Fruit fly (Drosophila melanogaster): Measurements from ENCODE around the gene GstD3.

GstD3 gene

dm6 chr3R:12386965-12387364, 14.1 kb downstream of the GstD3 start, which contains the start of gene CG33098:
Gene CG33098, plus strand, starts transcription at chr3R:12387188.
- no peak for TF ChIP-seq CG10348 (GFP tag; IDR thresholded peaks at IDR 0.05)
- no peak for TF ChIP-seq Snoo (tag; optimal IDR thresholded peaks at IDR 0.05)
- TF ChIP-seq fd96Ca (GFP tag; IDR thresholded peaks at IDR 0.05), result no peak
- no peak for TF ChIP-seq rn (GFP tag; IDR thresholded peaks at IDR 0.05)
- TF ChIP-seq CG4496 (GFP tag; IDR thresholded peaks at IDR 0.05), result no peak
- no peak for TF ChIP-seq CG32121 (GFP tag; IDR thresholded peaks at IDR 0.05)
- no peak for TF ChIP-seq EcR (GFP tag; optimal IDR thresholded peaks at IDR 0.05)
- no peak for TF ChIP-seq Pif1B (GFP tag; optimal IDR thresholded peaks at IDR 0.05)
- no peak for TF ChIP-seq Pif1A (GFP tag; optimal IDR thresholded peaks at IDR 0.05)
- TF ChIP-seq CG15710 (tag; optimal IDR thresholded peaks at IDR 0.05), result no peak
- TF ChIP-seq CG14655 (GFP tag; optimal IDR thresholded peaks at IDR 0.05), result no peak
- no peak for TF ChIP-seq CG13204 (GFP tag; optimal IDR thresholded peaks at IDR 0.05)
- no peak for TF ChIP-seq CG8159 (tag; optimal IDR thresholded peaks at IDR 0.05)

- TF ChIP-seq CG32121 (GFP tag; IDR thresholded peaks at IDR 0.05) (no peak), CG17806 (tag; optimal IDR thresholded peaks at IDR 0.05) (no peak), Snoo (tag; optimal IDR thresholded peaks at IDR 0.05) (no peak), CG34367 (tag; optimal IDR thresholded peaks at IDR 0.05) (no peak), CG15710 (tag; optimal IDR thresholded peaks at IDR 0.05) (no peak), CG9948 (tag; optimal IDR thresholded peaks at IDR 0.05) (no peak), CG12605 (GFP tag; IDR thresholded peaks at IDR 0.05) (no peak), Ets98B (GFP tag; IDR thresholded peaks at IDR 0.05) (no peak), fd96Ca (GFP tag; IDR thresholded peaks at IDR 0.05) (no peak)
Measured at dm6 chr3R:12395880-12396279, 23.0 kb downstream of the GstD3 start, which contains the start of the genes CG10096 and CG10097. Gene CG10096, minus strand, starts transcription at chr3R:12395980. Gene CG10097, minus strand, starts transcription at chr3R:12395980.

dm6 chr3R:12398054-12398453, 25.2 kb downstream of the GstD3 start:
- no peak for TF ChIP-seq CG32121 (GFP tag; IDR thresholded peaks at IDR 0.05)
- no peak for TF ChIP-seq CG13204 (GFP tag; optimal IDR thresholded peaks at IDR 0.05)
- TF ChIP-seq fd96Ca (GFP tag; IDR thresholded peaks at IDR 0.05), result no peak
- TF ChIP-seq CG17806 (tag; optimal IDR thresholded peaks at IDR 0.05), result no peak
- TF ChIP-seq Ets98B (GFP tag; IDR thresholded peaks at IDR 0.05), result no peak
- TF ChIP-seq CG34367 (tag; optimal IDR thresholded peaks at IDR 0.05), result no peak
- no peak for TF ChIP-seq CG15710 (tag; optimal IDR thresholded peaks at IDR 0.05)
- no peak for TF ChIP-seq Snoo (tag; optimal IDR thresholded peaks at IDR 0.05)
- no peak for TF ChIP-seq EcR (GFP tag; optimal IDR thresholded peaks at IDR 0.05)
- no peak for TF ChIP-seq gl (tag; optimal IDR thresholded peaks at IDR 0.05)

dm6 chr3R:12398620-12399247, 25.9 kb downstream of the GstD3 start, which contains the start of gene Cyp9f3:
Gene Cyp9f3, minus strand, starts transcription at chr3R:12398929.
- no peak for TF ChIP-seq CG17806 (tag; optimal IDR thresholded peaks at IDR 0.05)
- no peak for TF ChIP-seq CG9948 (tag; optimal IDR thresholded peaks at IDR 0.05)
- no peak for TF ChIP-seq rn (GFP tag; IDR thresholded peaks at IDR 0.05)
- TF ChIP-seq CG8301 (tag; optimal IDR thresholded peaks at IDR 0.05), result no peak
- no peak for TF ChIP-seq fd96Ca (GFP tag; IDR thresholded peaks at IDR 0.05)
- no peak for TF ChIP-seq CG12605 (GFP tag; IDR thresholded peaks at IDR 0.05)
- no peak for TF ChIP-seq Pif1B (GFP tag; optimal IDR thresholded peaks at IDR 0.05)
- no peak for TF ChIP-seq CG13204 (GFP tag; optimal IDR thresholded peaks at IDR 0.05)
- no peak for TF ChIP-seq EcR (GFP tag; optimal IDR thresholded peaks at IDR 0.05)
- no peak for TF ChIP-seq D1 (tag; optimal IDR thresholded peaks at IDR 0.05)
- TF ChIP-seq Ets98B (GFP tag; IDR thresholded peaks at IDR 0.05), result no peak
- no peak for TF ChIP-seq CG8159 (tag; optimal IDR thresholded peaks at IDR 0.05)
- TF ChIP-seq CG14655 (GFP tag; optimal IDR thresholded peaks at IDR 0.05), result no peak
- no peak for TF ChIP-seq Pif1A (GFP tag; optimal IDR thresholded peaks at IDR 0.05)
- no peak for TF ChIP-seq CG34367 (tag; optimal IDR thresholded peaks at IDR 0.05)
- no peak for TF ChIP-seq CG32121 (GFP tag; IDR thresholded peaks at IDR 0.05)
- no peak for TF ChIP-seq CG4496 (GFP tag; IDR thresholded peaks at IDR 0.05)
- no peak for TF ChIP-seq Snoo (tag; optimal IDR thresholded peaks at IDR 0.05)
- TF ChIP-seq CG15710 (tag; optimal IDR thresholded peaks at IDR 0.05), result no peak
- no peak for TF ChIP-seq CG10348 (GFP tag; IDR thresholded peaks at IDR 0.05)

- TF ChIP-seq Pif1B (GFP tag; optimal IDR thresholded peaks at IDR 0.05), result no peak
- no peak for TF ChIP-seq CG32121 (GFP tag; IDR thresholded peaks at IDR 0.05)
- TF ChIP-seq CG8159 (tag; optimal IDR thresholded peaks at IDR 0.05), result no peak
- peak; percentile 35; the same call in 1 of the 2 replicates for TF ChIP-seq CG12605 (GFP tag; IDR thresholded peaks at IDR 0.05)
- TF ChIP-seq Snoo (tag; optimal IDR thresholded peaks at IDR 0.05), result no peak
- no peak for TF ChIP-seq CG14655 (GFP tag; optimal IDR thresholded peaks at IDR 0.05)
- TF ChIP-seq CG15710 (tag; optimal IDR thresholded peaks at IDR 0.05), result no peak
- no peak for TF ChIP-seq CG8301 (tag; optimal IDR thresholded peaks at IDR 0.05)
- no peak for TF ChIP-seq CG13204 (GFP tag; optimal IDR thresholded peaks at IDR 0.05)
Measured at dm6 chr3R:12401672-12402296, 28.9 kb downstream of the GstD3 start, which contains the start of gene DNAlig3. Gene DNAlig3, minus strand, starts transcription at chr3R:12401839.

dm6 chr3R:12402935-12403334, 30.1 kb downstream of the GstD3 start:
- TF ChIP-seq Ets98B (GFP tag; IDR thresholded peaks at IDR 0.05) (peak; percentile 96), CG15710 (tag; optimal IDR thresholded peaks at IDR 0.05) (peak; percentile 97), Snoo (tag; optimal IDR thresholded peaks at IDR 0.05) (peak; percentile 98), CG14655 (GFP tag; optimal IDR thresholded peaks at IDR 0.05) (peak; percentile 95), CG17806 (tag; optimal IDR thresholded peaks at IDR 0.05) (peak; percentile 97), D1 (tag; optimal IDR thresholded peaks at IDR 0.05) (peak; percentile 99), CG12605 (GFP tag; IDR thresholded peaks at IDR 0.05) (peak; percentile 96), rn (GFP tag; IDR thresholded peaks at IDR 0.05) (peak; percentile 84), Pif1A (GFP tag; optimal IDR thresholded peaks at IDR 0.05) (peak; percentile 95), CG34367 (tag; optimal IDR thresholded peaks at IDR 0.05) (peak; percentile 98), gl (tag; optimal IDR thresholded peaks at IDR 0.05) (peak; percentile 93), fd96Ca (GFP tag; IDR thresholded peaks at IDR 0.05) (peak; percentile 84), CG10348 (GFP tag; IDR thresholded peaks at IDR 0.05) (no peak), CG32121 (GFP tag; IDR thresholded peaks at IDR 0.05) (peak; percentile 93), CG8159 (tag; optimal IDR thresholded peaks at IDR 0.05) (peak; percentile 100), CG4496 (GFP tag; IDR thresholded peaks at IDR 0.05) (no peak), CG8301 (tag; optimal IDR thresholded peaks at IDR 0.05) (peak; percentile 100), Pif1B (GFP tag; optimal IDR thresholded peaks at IDR 0.05) (peak; percentile 97), CG13204 (GFP tag; optimal IDR thresholded peaks at IDR 0.05) (no peak), CG9948 (tag; optimal IDR thresholded peaks at IDR 0.05) (peak; percentile 98), EcR (GFP tag; optimal IDR thresholded peaks at IDR 0.05) (peak; percentile 22)

Measured in whole organism, pupa.